Worm (Caenorhabditis elegans) whole organism, midembryonic: ENCODE measurements around the gene C24A3.4.

Experiments
- T22C8.4 ChIP-seq: fragments of 200-800 bp; sonication (Bioruptor generic); IDR thresholded peaks from 2 replicates; pipeline ENCODE4 v1.3.6; 2022; ENCODE audit warnings: missing genetic modification characterization, missing compliant biosample characterization
- cog-1 ChIP-seq: sonication (generic microtip); optimal IDR thresholded peaks from 2 replicates; lab custom pipeline; 2016; ENCODE audit warnings: missing genetic modification characterization, missing compliant biosample characterization
- flt-1 ChIP-seq: fragments of 200-800 bp; sonication (Bioruptor generic); IDR thresholded peaks from 2 replicates; pipeline ENCODE4 v1.3.6; 2022; ENCODE audit warnings: missing genetic modification characterization, missing compliant biosample characterization
- klf-2 ChIP-seq: fragments of 200-800 bp; sonication (Bioruptor generic); conservative IDR thresholded peaks from 2 replicates; pipeline ENCODE4 v1.3.6; 2022; ENCODE audit warnings: missing genetic modification reagents, missing genetic modification characterization, missing compliant biosample characterization
- med-1 ChIP-seq: sonication (generic microtip); optimal IDR thresholded peaks from 2 replicates; lab custom pipeline; 2017; ENCODE audit warnings: missing genetic modification characterization, mild to moderate bottlenecking, missing compliant biosample characterization, antibody characterized with exemption, missing genetic modification reagents; ENCODE audit not compliant: insufficient read depth
- ref-1 ChIP-seq: fragments of 200-800 bp; sonication (Bioruptor generic); conservative IDR thresholded peaks from 2 replicates; pipeline ENCODE4 v1.3.6; 2022; ENCODE audit warnings: missing genetic modification reagents, missing genetic modification characterization, missing compliant biosample characterization
- tab-1 ChIP-seq: fragments of 200-800 bp; sonication (Bioruptor generic); IDR thresholded peaks from 2 replicates; pipeline ENCODE4 v1.3.6; 2022; ENCODE audit warnings: missing genetic modification characterization, missing compliant biosample characterization
- ztf-23 ChIP-seq: fragments of 200-800 bp; sonication (Bioruptor generic); IDR thresholded peaks from 2 replicates; pipeline ENCODE4 v1.3.6; 2022; ENCODE audit warnings: missing genetic modification reagents, missing genetic modification characterization, missing compliant biosample characterization
- ztf-29 ChIP-seq: fragments of 200-800 bp; sonication (Bioruptor generic); IDR thresholded peaks from 2 replicates; pipeline ENCODE4 v1.3.6; 2022; ENCODE audit warnings: missing genetic modification reagents, missing genetic modification characterization, missing compliant biosample characterization

Gene C24A3.4

DNA sequence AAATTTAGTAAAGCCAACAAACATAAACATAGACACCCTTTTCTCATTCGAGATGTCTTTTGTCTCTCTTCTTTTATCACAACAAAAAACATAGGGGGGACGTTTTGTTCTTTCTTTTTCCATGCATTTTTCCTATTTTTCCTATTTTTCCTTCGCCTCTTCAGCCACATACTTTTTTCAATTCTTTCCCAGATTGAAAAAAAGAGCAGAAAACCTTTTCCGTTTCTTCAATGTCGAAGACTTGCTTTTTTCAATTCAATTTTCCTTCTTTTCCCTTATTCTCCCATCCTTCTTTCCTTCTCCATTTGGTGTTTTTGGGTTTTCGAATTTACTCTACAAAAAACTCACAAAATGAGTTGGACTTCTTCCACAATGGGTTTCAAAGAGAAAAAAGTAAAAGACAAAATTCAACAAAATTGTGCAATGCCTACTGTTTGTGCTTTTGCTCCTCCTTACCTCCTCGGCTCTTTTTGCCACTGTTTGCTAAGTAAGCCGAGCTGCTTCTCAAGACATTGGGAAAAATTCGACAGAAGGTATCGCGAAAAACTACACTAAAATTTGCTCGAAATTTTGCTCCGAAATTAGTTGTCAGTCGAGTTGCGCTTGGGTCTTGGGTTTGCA is 4.4 kb downstream of the C24A3.4 start:
- TF ChIP-seq tab-1 (no peak), flt-1 (GFP tag; lab: Robert Waterston, UW) (no peak), klf-2 (GFP tag; lab: Robert Waterston, UW) (no peak), med-1 (GFP tag; lab: Kevin White, UChicago) (no peak), ztf-23 (no peak), ztf-29 (GFP tag; lab: Robert Waterston, UW) (no peak), cog-1 (tag; lab: Kevin White, UChicago) (no peak), ref-1 (GFP tag; lab: Robert Waterston, UW) (no peak), T22C8.4 (GFP tag; lab: Robert Waterston, UW) (no peak)

DNA sequence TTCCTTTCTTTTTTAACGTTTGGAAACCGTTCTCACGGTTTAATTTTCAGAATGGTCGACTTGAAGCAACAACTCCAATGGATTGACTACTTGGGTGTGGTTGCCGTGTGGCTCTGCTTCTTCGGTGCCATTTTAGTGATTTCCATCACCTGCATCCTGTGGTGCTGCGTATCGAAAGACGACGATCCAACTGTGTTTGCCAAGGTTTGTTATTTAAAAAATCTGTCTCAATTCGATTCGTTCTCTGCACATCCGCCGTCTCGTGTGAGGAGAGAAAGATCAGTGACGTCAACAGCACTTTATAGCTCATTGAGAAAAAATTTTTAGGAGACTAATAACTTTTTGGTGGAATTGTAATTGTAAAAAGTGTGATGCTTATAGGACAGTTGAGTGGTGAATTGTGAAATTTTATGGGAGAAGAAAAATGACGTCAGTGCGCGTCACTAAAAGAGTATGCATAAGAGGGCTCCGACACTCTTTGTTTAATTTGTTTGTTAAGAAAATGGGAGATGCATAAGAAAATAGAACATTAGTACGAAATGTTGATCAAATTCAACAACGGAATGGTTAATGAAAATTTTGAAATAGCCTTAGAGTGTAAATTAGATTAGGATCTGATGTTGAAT is 5.4 kb downstream of the C24A3.4 start, which contains the start of gene C24A3.2:
TSS of gene C24A3.2 (plus strand) at position 51 of the 626 bp plus-strand sequence.
- TF ChIP-seq ztf-23 (no peak), cog-1 (tag; lab: Kevin White, UChicago) (no peak), T22C8.4 (GFP tag; lab: Robert Waterston, UW) (no peak), flt-1 (GFP tag; lab: Robert Waterston, UW) (no peak), klf-2 (GFP tag; lab: Robert Waterston, UW) (no peak), ztf-29 (GFP tag; lab: Robert Waterston, UW) (no peak), tab-1 (no peak), med-1 (GFP tag; lab: Kevin White, UChicago) (no peak), ref-1 (GFP tag; lab: Robert Waterston, UW) (no peak)

DNA sequence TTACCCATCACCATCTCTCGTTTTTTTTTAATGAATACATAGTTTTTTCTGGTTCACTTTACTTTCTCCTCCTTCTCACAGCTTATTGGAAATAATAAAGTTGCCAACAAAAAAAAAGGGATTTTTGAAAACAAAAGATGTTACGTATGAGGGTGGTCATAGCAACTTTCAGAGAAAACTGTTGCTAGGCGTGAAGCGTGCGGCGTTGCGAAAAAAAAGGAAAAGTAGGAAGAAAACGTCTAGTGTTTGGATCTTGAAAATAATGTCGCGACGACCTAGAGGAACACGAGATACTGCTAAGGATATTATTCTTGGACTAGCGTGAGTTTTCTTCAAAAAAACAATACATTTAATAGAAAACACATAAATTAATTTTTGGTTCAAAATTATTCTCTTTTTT is 6.6 kb downstream of the C24A3.4 start, which contains the start of gene C24A3.1:
TSS of gene C24A3.1 (plus strand) at position 263 of the 400 bp plus-strand sequence.
- TF ChIP-seq ref-1 (GFP tag; lab: Robert Waterston, UW) (no peak), klf-2 (GFP tag; lab: Robert Waterston, UW) (no peak), cog-1 (tag; lab: Kevin White, UChicago) (no peak), ztf-29 (GFP tag; lab: Robert Waterston, UW) (no peak), flt-1 (GFP tag; lab: Robert Waterston, UW) (no peak), T22C8.4 (GFP tag; lab: Robert Waterston, UW) (no peak), med-1 (GFP tag; lab: Kevin White, UChicago) (no peak), tab-1 (no peak), ztf-23 (no peak)

DNA sequence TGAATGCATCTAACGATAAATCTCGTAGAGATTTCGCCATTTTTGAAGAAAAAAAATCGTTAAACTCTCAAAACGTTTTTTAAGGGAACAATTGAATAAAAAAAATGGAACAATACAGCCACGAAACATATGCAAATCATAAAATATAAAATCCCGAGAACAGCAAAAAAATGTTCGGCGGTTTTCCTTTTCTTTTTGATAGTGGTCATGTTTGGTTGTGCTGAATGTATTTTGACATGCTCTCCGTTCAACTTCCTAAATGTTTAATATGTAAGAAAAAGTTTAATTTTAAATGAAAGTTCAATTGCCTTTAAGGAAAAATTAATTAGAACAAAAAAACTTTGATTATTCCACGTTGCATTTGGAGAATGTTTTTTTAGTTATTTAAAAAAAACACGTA is 18.2 kb downstream of the C24A3.4 start, which contains the start of gene C24A3.9:
TSS of gene C24A3.9 (minus strand) at position 101 of the 400 bp plus-strand sequence.
- no peak for TF ChIP-seq ref-1 (GFP tag; lab: Robert Waterston, UW)
- TF ChIP-seq klf-2 (GFP tag; lab: Robert Waterston, UW) = no peak

DNA sequence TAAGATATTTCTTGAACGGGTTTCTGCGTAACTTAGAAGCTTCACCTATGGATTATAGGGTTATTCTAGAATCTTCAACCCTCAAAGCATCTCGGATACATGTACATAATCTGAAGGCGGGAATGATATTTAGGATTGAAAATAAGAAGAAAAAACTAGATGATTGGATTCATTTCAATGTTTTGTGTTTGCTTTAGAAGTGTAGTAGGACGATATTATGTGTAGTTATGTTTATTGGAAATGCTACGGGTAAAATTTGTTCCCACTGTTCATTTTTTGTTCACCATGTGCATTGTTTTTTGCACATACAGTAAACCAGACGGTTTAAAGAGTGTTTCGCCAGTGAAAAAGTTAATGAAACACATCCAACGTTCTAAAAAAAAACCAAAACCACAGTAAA is 19.3 kb downstream of the C24A3.4 start:
- TF ChIP-seq ztf-23 (no peak), cog-1 (tag; lab: Kevin White, UChicago) (no peak), flt-1 (GFP tag; lab: Robert Waterston, UW) (no peak), ref-1 (GFP tag; lab: Robert Waterston, UW) (no peak), med-1 (GFP tag; lab: Kevin White, UChicago) (no peak), ztf-29 (GFP tag; lab: Robert Waterston, UW) (no peak), klf-2 (GFP tag; lab: Robert Waterston, UW) (no peak), tab-1 (no peak), T22C8.4 (GFP tag; lab: Robert Waterston, UW) (no peak)

DNA sequence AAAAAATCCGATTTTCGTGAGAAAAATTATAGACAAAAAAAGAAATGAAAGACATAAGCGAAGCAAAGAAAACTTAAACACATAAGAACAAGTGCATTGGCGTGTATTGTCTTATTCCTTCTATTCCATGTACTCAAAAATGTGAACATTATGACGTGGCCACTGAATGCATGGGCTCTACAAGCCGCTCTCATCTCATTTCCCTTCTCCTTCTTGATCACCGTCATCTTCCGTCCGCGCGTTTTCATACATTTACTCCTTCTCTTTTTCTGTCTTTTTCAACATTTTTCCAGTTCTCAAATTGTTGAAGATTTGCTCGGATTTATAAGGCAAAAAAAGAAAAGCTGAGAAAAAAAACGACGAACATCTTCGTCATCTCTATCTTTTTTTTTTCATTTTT is 22.2 kb downstream of the C24A3.4 start:
- no peak for TF ChIP-seq flt-1 (GFP tag; lab: Robert Waterston, UW)
- no peak for TF ChIP-seq tab-1
- no peak for TF ChIP-seq T22C8.4 (GFP tag; lab: Robert Waterston, UW)
- TF ChIP-seq klf-2 (GFP tag; lab: Robert Waterston, UW) = no peak
- TF ChIP-seq ref-1 (GFP tag; lab: Robert Waterston, UW) = no peak
- TF ChIP-seq med-1 (GFP tag; lab: Kevin White, UChicago) = no peak
- no peak for TF ChIP-seq ztf-23
- no peak for TF ChIP-seq ztf-29 (GFP tag; lab: Robert Waterston, UW)
- TF ChIP-seq cog-1 (tag; lab: Kevin White, UChicago) = no peak

DNA sequence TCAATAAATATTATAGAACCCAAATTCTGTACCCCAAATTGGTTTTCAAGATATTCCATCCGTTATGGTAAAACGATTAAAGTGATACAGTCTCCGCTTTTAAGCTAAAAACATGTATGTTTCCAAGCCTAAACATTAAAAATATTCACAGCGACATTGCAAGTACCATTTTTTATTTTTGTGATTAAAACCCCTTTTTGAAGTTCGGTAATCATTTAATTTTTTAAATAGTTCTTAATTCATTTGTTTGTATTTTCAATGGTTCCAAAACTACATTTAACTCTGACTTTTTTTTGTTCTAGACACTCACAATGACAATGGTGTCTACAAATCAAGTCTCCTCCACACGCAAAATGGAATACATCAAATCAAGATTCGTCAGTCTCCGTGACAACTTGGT is 23.2 kb downstream of the C24A3.4 start, which contains the start of gene T25B6.4:
TSS of gene T25B6.4 (plus strand) at position 301 of the 400 bp plus-strand sequence.
- TF ChIP-seq cog-1 (tag; lab: Kevin White, UChicago) (no peak), T22C8.4 (GFP tag; lab: Robert Waterston, UW) (no peak), med-1 (GFP tag; lab: Kevin White, UChicago) (no peak), klf-2 (GFP tag; lab: Robert Waterston, UW) (no peak), ztf-23 (no peak), ref-1 (GFP tag; lab: Robert Waterston, UW) (no peak), tab-1 (no peak), flt-1 (GFP tag; lab: Robert Waterston, UW) (no peak), ztf-29 (GFP tag; lab: Robert Waterston, UW) (no peak)

DNA sequence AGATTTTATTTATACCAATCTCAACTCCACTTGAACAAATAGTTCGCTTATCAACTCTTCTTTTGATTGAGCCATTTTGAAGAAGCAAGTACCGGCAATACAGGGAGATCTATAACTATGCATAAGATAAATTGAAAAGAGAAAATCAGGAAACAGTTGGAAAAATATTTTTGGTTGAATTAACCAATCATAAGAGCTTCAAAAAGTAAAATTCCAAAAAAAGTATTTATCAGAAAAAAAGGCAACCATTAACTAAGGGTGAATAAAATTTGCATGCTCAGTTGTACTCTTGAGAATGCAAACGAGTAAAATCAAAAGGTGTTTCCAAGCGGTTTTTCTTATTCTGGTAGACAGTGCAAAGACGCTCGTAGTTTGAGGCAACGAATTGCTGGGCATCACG is 29.4 kb downstream of the C24A3.4 start, which contains the start of gene T25B6.5:
TSS of gene T25B6.5 (minus strand) at position 101 of the 400 bp plus-strand sequence.
- no peak for TF ChIP-seq tab-1
- TF ChIP-seq ztf-23 = no peak
- TF ChIP-seq ztf-29 (GFP tag; lab: Robert Waterston, UW) = no peak
- no peak for TF ChIP-seq T22C8.4 (GFP tag; lab: Robert Waterston, UW)
- TF ChIP-seq flt-1 (GFP tag; lab: Robert Waterston, UW) = no peak
- TF ChIP-seq med-1 (GFP tag; lab: Kevin White, UChicago) = no peak
- no peak for TF ChIP-seq cog-1 (tag; lab: Kevin White, UChicago)
- TF ChIP-seq klf-2 (GFP tag; lab: Robert Waterston, UW) = no peak
- no peak for TF ChIP-seq ref-1 (GFP tag; lab: Robert Waterston, UW)

DNA sequence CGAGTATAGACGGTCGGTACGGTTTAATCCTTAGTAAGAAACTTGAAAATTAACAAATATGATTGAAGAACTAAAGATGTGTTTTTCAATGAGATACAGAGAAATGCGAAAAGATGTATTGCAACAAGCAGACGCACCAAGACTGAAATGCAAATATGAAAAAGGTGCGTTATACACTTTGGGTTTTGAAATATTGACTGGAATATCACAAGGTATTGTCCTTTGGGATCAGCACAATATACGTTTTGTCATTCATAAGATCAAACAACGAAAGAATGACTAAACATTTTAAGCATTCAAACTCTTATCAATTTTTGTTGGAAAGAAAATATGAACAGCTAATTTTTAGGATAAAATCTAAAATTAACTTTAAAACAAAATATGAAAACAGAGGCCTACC is 30.6 kb downstream of the C24A3.4 start, which contains the start of gene T25B6.6:
TSS of gene T25B6.6 (minus strand) at position 101 of the 400 bp plus-strand sequence.
- TF ChIP-seq tab-1 (no peak), med-1 (GFP tag; lab: Kevin White, UChicago) (no peak), ztf-23 (no peak)
